Worm (Caenorhabditis elegans) whole organism, L3 larva: ENCODE results near the gene srw-62.

Experiments used
- ZK546.5 ChIP-seq: sonication (generic microtip); optimal IDR thresholded peaks from 2 replicates; lab custom pipeline; 2017; ENCODE audit warnings: missing biosample characterization, missing genetic modification characterization
- ama-1 ChIP-seq: fragments of 150-350 bp; optimal IDR thresholded peaks from 2 replicates; lab custom pipeline; 2018
- ceh-16 ChIP-seq: sonication (generic microtip); optimal IDR thresholded peaks from 2 replicates; lab custom pipeline; 2017; ENCODE audit warnings: missing biosample characterization, missing genetic modification characterization
- ceh-28 ChIP-seq: fragments of 150-350 bp; optimal IDR thresholded peaks from 2 replicates; lab custom pipeline; 2014; ENCODE audit warnings: missing biosample characterization, missing genetic modification reagents, missing genetic modification characterization
- ceh-82 ChIP-seq: fragments of 150-350 bp; optimal IDR thresholded peaks from 2 replicates; lab custom pipeline; 2014; ENCODE audit warnings: missing biosample characterization, missing genetic modification characterization
- ceh-9 ChIP-seq: sonication (generic microtip); optimal IDR thresholded peaks from 2 replicates; lab custom pipeline; 2018; ENCODE audit warnings: missing biosample characterization, missing genetic modification characterization
- egl-27 ChIP-seq: sonication (generic microtip); optimal IDR thresholded peaks from 4 replicates; lab custom pipeline; 2017; ENCODE audit warnings: missing biosample characterization, missing genetic modification reagents, missing genetic modification characterization
- egl-5 ChIP-seq: fragments of 150-350 bp; optimal IDR thresholded peaks from 2 replicates; lab custom pipeline; 2017; ENCODE audit warnings: missing biosample characterization, missing genetic modification reagents, missing genetic modification characterization, inconsistent platforms
- elt-1 ChIP-seq: fragments of 150-350 bp; optimal IDR thresholded peaks from 2 replicates; lab custom pipeline; 2014; ENCODE audit warnings: missing biosample characterization, missing genetic modification characterization
- elt-3 ChIP-seq, 3 experiments: fragments of 150-350 bp in 1 of 3; sonication (generic microtip) in 2 of 3; optimal IDR thresholded peaks; 2 replicates in 2 of 3; 4 replicates in 1 of 3; lab custom pipeline; 2014 to 2017; ENCODE audit warnings: missing biosample characterization in 3 of 3, missing genetic modification characterization in 3 of 3
- fkh-2 ChIP-seq: fragments of 150-350 bp; optimal IDR thresholded peaks from 2 replicates; lab custom pipeline; 2014; ENCODE audit warnings: missing biosample characterization, missing genetic modification reagents, missing genetic modification characterization
- hmg-11 ChIP-seq: sonication (generic microtip); optimal IDR thresholded peaks from 2 replicates; lab custom pipeline; 2016; ENCODE audit warnings: missing genetic modification characterization, missing compliant biosample characterization
- jun-1 ChIP-seq: fragments of 150-350 bp; optimal IDR thresholded peaks from 2 replicates; lab custom pipeline; 2014; ENCODE audit warnings: missing biosample characterization, missing genetic modification reagents, missing genetic modification characterization
- lin-15B ChIP-seq: fragments of 150-350 bp; optimal IDR thresholded peaks from 2 replicates; lab custom pipeline; 2014; ENCODE audit warnings: missing biosample characterization, missing genetic modification characterization
- lin-39 ChIP-seq: fragments of 150-350 bp; optimal IDR thresholded peaks from 2 replicates; lab custom pipeline; 2018; ENCODE audit warnings: missing biosample characterization, missing genetic modification reagents, missing genetic modification characterization
- lsy-12 ChIP-seq: sonication (generic microtip); optimal IDR thresholded peaks from 2 replicates; lab custom pipeline; 2016; ENCODE audit warnings: mild to moderate bottlenecking, missing genetic modification characterization, missing compliant biosample characterization
- mdl-1 ChIP-seq: fragments of 150-350 bp; optimal IDR thresholded peaks from 2 replicates; lab custom pipeline; 2014; ENCODE audit warnings: missing biosample characterization, missing genetic modification characterization
- mml-1 ChIP-seq: fragments of 150-350 bp; sonication (generic microtip); optimal IDR thresholded peaks from 3 replicates; lab custom pipeline; 2014; ENCODE audit warnings: missing biosample characterization, missing genetic modification characterization
- nfya-1 ChIP-seq: sonication (generic microtip); optimal IDR thresholded peaks from 2 replicates; lab custom pipeline; 2017; ENCODE audit warnings: missing genetic modification characterization, mild to moderate bottlenecking, missing compliant biosample characterization, antibody characterized with exemption, moderate library complexity; ENCODE audit not compliant: insufficient read depth
- nhr-11 ChIP-seq: fragments of 150-350 bp; optimal IDR thresholded peaks from 2 replicates; lab custom pipeline; 2014; ENCODE audit warnings: missing biosample characterization, missing genetic modification characterization
- nhr-12 ChIP-seq: fragments of 150-350 bp; optimal IDR thresholded peaks from 2 replicates; lab custom pipeline; 2014; ENCODE audit warnings: missing biosample characterization, missing genetic modification characterization
- nhr-25 ChIP-seq: sonication (generic microtip); optimal IDR thresholded peaks from 2 replicates; lab custom pipeline; 2017; ENCODE audit warnings: missing biosample characterization, missing genetic modification characterization
- nhr-28 ChIP-seq: fragments of 150-350 bp; optimal IDR thresholded peaks from 2 replicates; lab custom pipeline; 2014; ENCODE audit warnings: missing biosample characterization, missing genetic modification characterization
- nhr-43 ChIP-seq: sonication (generic microtip); optimal IDR thresholded peaks from 2 replicates; lab custom pipeline; 2016; ENCODE audit warnings: mild to moderate bottlenecking, missing genetic modification characterization, missing compliant biosample characterization; ENCODE audit not compliant: poor library complexity, severe bottlenecking
- nhr-67 ChIP-seq: fragments of 150-350 bp; optimal IDR thresholded peaks from 2 replicates; lab custom pipeline; 2014; ENCODE audit warnings: missing biosample characterization, missing genetic modification characterization
- nhr-76 ChIP-seq: fragments of 150-350 bp; sonication (generic microtip); optimal IDR thresholded peaks from 5 replicates; lab custom pipeline; 2014; ENCODE audit warnings: missing biosample characterization, missing genetic modification characterization
- nhr-77 ChIP-seq: fragments of 150-350 bp; optimal IDR thresholded peaks from 2 replicates; lab custom pipeline; 2014; ENCODE audit warnings: missing biosample characterization, missing genetic modification characterization
- pha-4 ChIP-seq: fragments of 150-350 bp; optimal IDR thresholded peaks from 2 replicates; lab custom pipeline; 2014; ENCODE audit warnings: missing biosample characterization, missing genetic modification reagents, missing genetic modification characterization
- pqm-1 ChIP-seq: fragments of 150-350 bp; optimal IDR thresholded peaks from 2 replicates; lab custom pipeline; 2017; ENCODE audit warnings: missing biosample characterization, missing genetic modification characterization, inconsistent platforms
- sea-2 ChIP-seq: fragments of 150-350 bp; sonication (generic microtip); optimal IDR thresholded peaks from 4 replicates; lab custom pipeline; 2014; ENCODE audit warnings: missing biosample characterization, missing genetic modification reagents, missing genetic modification characterization
- skn-1 ChIP-seq: fragments of 150-350 bp; optimal IDR thresholded peaks from 2 replicates; lab custom pipeline; 2014; ENCODE audit warnings: missing biosample characterization, missing genetic modification characterization
- snpc-4 ChIP-seq: fragments of 150-350 bp; optimal IDR thresholded peaks from 2 replicates; lab custom pipeline; 2014; ENCODE audit warnings: missing biosample characterization, missing genetic modification characterization
- unc-39 ChIP-seq: sonication (generic microtip); optimal IDR thresholded peaks from 4 replicates; lab custom pipeline; 2017; ENCODE audit warnings: missing biosample characterization, missing genetic modification characterization
- unc-62 ChIP-seq: fragments of 150-350 bp; sonication (generic microtip); optimal IDR thresholded peaks from 4 replicates; lab custom pipeline; 2014; ENCODE audit warnings: missing biosample characterization, missing genetic modification reagents, missing genetic modification characterization
- zag-1 ChIP-seq: fragments of 150-350 bp; optimal IDR thresholded peaks from 2 replicates; lab custom pipeline; 2014; ENCODE audit warnings: missing biosample characterization, missing genetic modification characterization
- ztf-11 ChIP-seq: fragments of 150-350 bp; optimal IDR thresholded peaks from 2 replicates; lab custom pipeline; 2014; ENCODE audit warnings: missing biosample characterization, missing genetic modification characterization
- ztf-4 ChIP-seq: fragments of 150-350 bp; optimal IDR thresholded peaks from 2 replicates; lab custom pipeline; 2014; ENCODE audit warnings: missing biosample characterization, missing genetic modification characterization

The srw-62 gene

DNA sequence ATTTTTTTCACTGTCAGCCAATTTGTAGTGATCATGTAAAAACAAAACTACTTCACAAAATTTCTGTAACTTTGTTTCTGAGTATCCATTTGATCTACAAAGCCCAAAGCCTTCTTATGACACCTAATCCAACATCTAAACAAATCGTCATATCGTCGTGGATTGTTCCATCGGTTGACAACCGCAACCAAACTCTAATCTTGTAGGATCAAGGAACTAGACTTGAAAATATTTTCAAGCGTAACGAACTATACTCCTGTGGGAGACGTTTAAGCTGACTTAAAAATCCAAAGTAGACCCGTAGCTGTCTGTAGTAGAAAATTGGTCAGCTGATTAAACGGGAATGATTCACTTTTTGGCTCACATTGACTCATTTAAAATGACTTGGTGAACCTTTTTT lies 4.4 kb downstream of the srw-62 start:
- TF ChIP-seq sea-2 (GFP tag; lab: Kevin White, UChicago) = no peak
- TF ChIP-seq elt-1 (tag; lab: Kevin White, UChicago) = no peak
- no peak for TF ChIP-seq lsy-12 (tag; lab: Kevin White, UChicago)
- TF ChIP-seq jun-1 (tag; lab: Kevin White, UChicago) = no peak
- TF ChIP-seq nhr-67 (tag; lab: Kevin White, UChicago) = no peak
- TF ChIP-seq hmg-11 (tag; lab: Kevin White, UChicago) = no peak
- no peak for TF ChIP-seq ceh-82 (tag; lab: Kevin White, UChicago)
- no peak for TF ChIP-seq mdl-1
- TF ChIP-seq nhr-43 (tag; lab: Kevin White, UChicago) = no peak
- no peak for TF ChIP-seq unc-62 (GFP tag; lab: Kevin White, UChicago)
- TF ChIP-seq egl-27 (tag; lab: Kevin White, UChicago) = no peak
- TF ChIP-seq nhr-77 (tag; lab: Kevin White, UChicago) = no peak
- no peak for TF ChIP-seq nhr-25
- TF ChIP-seq snpc-4 (tag; lab: Kevin White, UChicago) = no peak
- no peak for TF ChIP-seq ztf-11
- TF ChIP-seq ceh-28 (tag; lab: Kevin White, UChicago) = no peak
- TF ChIP-seq nhr-76 = no peak
- no peak for TF ChIP-seq ama-1 (lab: Kevin White, UChicago)
- TF ChIP-seq, all 47 proteins: peak for 0

DNA sequence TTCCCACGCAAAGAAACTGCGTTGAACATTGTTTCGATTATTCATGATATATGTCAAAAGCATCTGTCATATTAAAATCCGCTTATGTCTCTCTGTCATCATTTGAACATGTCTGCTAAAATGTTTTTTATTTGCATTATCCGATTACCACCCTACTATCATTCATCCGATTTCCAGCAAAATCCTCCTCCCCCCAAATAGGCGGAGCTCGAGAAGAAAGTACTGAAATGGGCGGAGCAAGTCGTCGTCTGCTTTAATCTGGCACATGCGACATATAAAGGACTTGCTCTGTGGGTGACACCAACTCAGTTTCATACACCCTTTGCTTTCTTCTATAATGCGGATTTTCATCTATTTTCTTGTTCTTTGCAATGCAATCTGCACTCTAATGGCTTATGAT lies 6.8 kb downstream of the srw-62 start, which contains the start of gene T09A5.14:
Gene T09A5.14 (plus strand): TSS at position 301 of the 400 bp plus-strand sequence.
- TF ChIP-seq elt-3 (tag; optimal IDR thresholded peaks at IDR 0.05; lab: Kevin White, UChicago) = no peak
- TF ChIP-seq pha-4 (tag; lab: Kevin White, UChicago) = no peak
- TF ChIP-seq unc-39 = no peak
- no peak for TF ChIP-seq ceh-82 (tag; lab: Kevin White, UChicago)
- no peak for TF ChIP-seq mml-1 (tag; lab: Kevin White, UChicago)
- TF ChIP-seq nhr-28 (tag; lab: Kevin White, UChicago) = no peak
- TF ChIP-seq egl-27 (tag; lab: Kevin White, UChicago) = no peak
- TF ChIP-seq zag-1 (tag; lab: Kevin White, UChicago) = no peak
- TF ChIP-seq ztf-4 (tag; lab: Kevin White, UChicago) = no peak
- no peak for TF ChIP-seq ztf-11

DNA sequence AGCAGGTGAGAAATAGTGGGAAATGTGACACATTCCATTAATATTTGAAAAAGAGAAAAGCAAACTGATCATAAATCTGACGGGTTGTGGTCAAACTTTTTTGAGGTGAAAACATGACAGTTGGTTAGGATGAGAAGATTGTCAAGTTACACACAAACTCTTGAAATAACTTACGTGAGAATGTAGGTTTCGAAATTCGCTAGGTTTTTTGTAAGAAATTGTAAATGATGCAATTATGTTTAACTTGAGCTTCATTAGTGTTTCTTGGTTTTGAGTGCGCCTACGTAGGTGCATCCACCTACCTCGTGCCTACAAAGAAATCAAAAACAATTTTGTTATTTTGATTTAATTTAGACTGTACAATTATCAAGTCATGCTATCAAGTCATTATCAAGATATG lies 10.1 kb downstream of the srw-62 start, which contains the start of gene cex-2:
Gene cex-2 (minus strand): TSS at position 101 of the 400 bp plus-strand sequence.
- TF ChIP-seq pha-4 (tag; lab: Kevin White, UChicago) (peak; percentile 28), jun-1 (tag; lab: Kevin White, UChicago) (no peak)

DNA sequence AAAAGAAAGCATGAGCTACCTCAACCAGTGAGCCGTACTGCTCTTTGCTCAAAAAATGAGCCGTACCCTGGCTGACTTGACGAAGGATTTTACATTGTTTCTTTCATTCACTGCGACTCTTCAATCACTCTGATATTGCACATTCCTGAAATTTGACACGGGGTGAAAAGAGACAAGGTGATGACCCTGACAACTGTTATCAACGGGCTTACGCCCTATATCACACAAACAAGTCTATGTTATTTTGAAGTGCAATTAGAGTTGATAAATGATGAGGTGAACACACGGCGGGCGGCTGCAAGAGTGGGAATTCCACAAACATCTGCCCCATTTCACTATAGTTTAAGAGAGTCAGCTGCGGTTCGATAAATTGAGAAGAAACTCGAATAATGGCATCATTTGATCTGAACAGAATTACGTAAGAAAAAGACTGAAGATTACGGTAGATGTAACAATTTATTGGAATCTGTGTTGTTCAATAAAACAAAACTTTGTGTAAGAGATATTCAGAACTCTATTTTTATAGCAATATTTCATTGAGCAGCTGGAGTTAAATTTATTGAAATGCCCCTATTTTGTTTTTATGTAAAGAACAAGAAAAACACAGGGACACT lies 11.5 kb downstream of the srw-62 start:
- TF ChIP-seq hmg-11 (tag; lab: Kevin White, UChicago) = no peak
- TF ChIP-seq mml-1 (tag; lab: Kevin White, UChicago) = no peak
- no peak for TF ChIP-seq lin-15B (tag; lab: Kevin White, UChicago)
- no peak for TF ChIP-seq ceh-16 (tag; lab: Kevin White, UChicago)
- TF ChIP-seq nhr-11 (tag; lab: Kevin White, UChicago) = peak; percentile 37
- TF ChIP-seq nhr-12 (tag; lab: Kevin White, UChicago) = no peak
- TF ChIP-seq nhr-28 (tag; lab: Kevin White, UChicago) = no peak
- no peak for TF ChIP-seq egl-27 (tag; lab: Kevin White, UChicago)
- no peak for TF ChIP-seq elt-1 (tag; lab: Kevin White, UChicago)
- no peak for TF ChIP-seq nhr-25
- TF ChIP-seq unc-62 (GFP tag; lab: Kevin White, UChicago) = peak; percentile 47
- no peak for TF ChIP-seq unc-39
- TF ChIP-seq skn-1 = no peak
- no peak for TF ChIP-seq ceh-28 (tag; lab: Kevin White, UChicago)
- TF ChIP-seq lin-39 = peak; percentile 59
- TF ChIP-seq egl-5 (tag; lab: Kevin White, UChicago) = peak; percentile 80
- no peak for TF ChIP-seq snpc-4 (tag; lab: Kevin White, UChicago)
- TF ChIP-seq mdl-1 = no peak
- TF ChIP-seq nfya-1 (tag; lab: Kevin White, UChicago) = peak; percentile 12
- no peak for TF ChIP-seq sea-2 (GFP tag; lab: Kevin White, UChicago)

DNA sequence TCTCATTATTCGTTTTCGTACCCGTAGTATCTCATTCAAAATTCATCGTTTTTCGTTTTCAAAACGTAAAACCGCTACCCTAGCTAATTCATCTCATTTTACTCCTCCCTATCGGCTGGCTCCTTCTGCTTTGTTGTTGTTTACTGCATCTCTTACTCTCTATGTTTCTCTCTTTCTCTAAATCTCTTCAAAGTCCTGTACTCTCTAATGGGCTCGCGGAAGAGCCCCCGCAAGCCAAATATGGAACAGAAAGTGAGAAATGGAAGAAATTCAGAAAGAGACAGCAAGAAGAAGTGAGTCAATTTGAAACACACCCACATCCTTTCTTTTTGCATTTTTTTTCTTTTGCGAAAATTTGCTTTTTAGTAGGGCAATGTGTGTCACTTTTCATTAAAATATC lies 13.5 kb downstream of the srw-62 start:
- TF ChIP-seq ceh-9 (tag; lab: Kevin White, UChicago) (no peak), lin-39 (peak; percentile 91), fkh-2 (tag; lab: Kevin White, UChicago) (peak; percentile 51), nfya-1 (tag; lab: Kevin White, UChicago) (peak; percentile 46), pha-4 (tag; lab: Kevin White, UChicago) (peak; percentile 1), pqm-1 (tag; lab: Kevin White, UChicago) (no peak), nhr-25 (no peak), sea-2 (GFP tag; lab: Kevin White, UChicago) (peak; percentile 5), ZK546.5 (tag; lab: Kevin White, UChicago) (no peak)
